Worm (Caenorhabditis elegans) whole organism, L2 larva: Measurements from ENCODE around the gene trpp-3.

ENCODE experiments used
- F13H6.1 ChIP-seq: sonication (generic microtip); optimal IDR thresholded peaks from 2 replicates; lab custom pipeline; 2016; ENCODE audit warnings: missing genetic modification characterization, missing compliant biosample characterization
- Y55F3AM.14 ChIP-seq: fragments of 200-800 bp; sonication (Bioruptor generic); optimal IDR thresholded peaks from 2 replicates; lab custom pipeline; 2018; ENCODE audit warnings: mild to moderate bottlenecking, missing genetic modification characterization, missing compliant biosample characterization
- alr-1 ChIP-seq: fragments of 150-350 bp; optimal IDR thresholded peaks from 2 replicates; lab custom pipeline; 2014; ENCODE audit warnings: missing biosample characterization, missing genetic modification characterization
- crh-2 ChIP-seq: sonication (generic microtip); optimal IDR thresholded peaks from 2 replicates; lab custom pipeline; 2017; ENCODE audit warnings: missing biosample characterization, missing genetic modification characterization
- fos-1 ChIP-seq: fragments of 150-350 bp; optimal IDR thresholded peaks from 2 replicates; lab custom pipeline; 2014; ENCODE audit warnings: missing biosample characterization, missing genetic modification characterization
- lin-39 ChIP-seq: fragments of 150-350 bp; optimal IDR thresholded peaks from 2 replicates; lab custom pipeline; 2014; ENCODE audit warnings: missing biosample characterization, missing genetic modification reagents, missing genetic modification characterization
- nhr-129 ChIP-seq: fragments of 150-350 bp; optimal IDR thresholded peaks from 2 replicates; lab custom pipeline; 2014; ENCODE audit warnings: missing biosample characterization, missing genetic modification characterization
- nhr-25 ChIP-seq: fragments of 150-350 bp; sonication (generic microtip); optimal IDR thresholded peaks from 3 replicates; lab custom pipeline; 2014; ENCODE audit warnings: missing biosample characterization, missing genetic modification characterization

DNA sequence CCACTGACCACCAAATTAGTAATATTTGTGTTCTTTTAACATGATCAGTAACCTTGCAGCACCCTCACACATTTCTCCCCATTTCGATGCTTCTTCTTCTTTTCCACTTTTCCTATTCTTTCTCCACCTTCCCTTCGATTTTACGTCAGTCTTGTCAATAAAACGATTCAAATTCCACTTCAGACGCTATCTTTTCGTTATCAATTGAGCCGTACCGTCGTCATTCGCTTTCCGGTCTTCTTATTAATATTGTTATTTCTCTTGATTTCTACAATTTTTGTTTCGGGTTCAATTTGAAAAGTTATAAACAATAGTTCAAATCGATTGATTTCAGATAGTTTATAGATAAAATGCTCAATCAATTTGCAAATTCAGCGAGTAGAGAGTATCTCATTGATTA is 37.9 kb upstream of the trpp-3 start:
- TF ChIP-seq crh-2 (peak; percentile 12), lin-39 (tag; lab: Kevin White, UChicago) (no peak), fos-1 (peak; percentile 78), Y55F3AM.14 (GFP tag; lab: Kevin White, UChicago) (no peak), alr-1 (tag; lab: Kevin White, UChicago) (no peak), nhr-25 (no peak), nhr-129 (tag; lab: Kevin White, UChicago) (no peak), F13H6.1 (tag; lab: Kevin White, UChicago) (no peak)
